Worm (Caenorhabditis elegans) whole organism, late embryonic: ENCODE data around the gene dgn-2.

Experiments used
- C38D4.7 ChIP-seq: fragments of 200-800 bp; sonication (Bioruptor generic); optimal IDR thresholded peaks from 2 replicates; lab custom pipeline; 2018; ENCODE audit warnings: mild to moderate bottlenecking, missing genetic modification characterization, moderate library complexity, missing compliant biosample characterization
- F13H6.1 ChIP-seq: sonication (generic microtip); optimal IDR thresholded peaks from 2 replicates; lab custom pipeline; 2016; ENCODE audit warnings: missing genetic modification characterization, missing compliant biosample characterization
- K02D7.2 ChIP-seq: sonication (generic microtip); optimal IDR thresholded peaks from 2 replicates; lab custom pipeline; 2017; ENCODE audit warnings: mild to moderate bottlenecking, missing genetic modification characterization, missing compliant biosample characterization
- K09A11.1 ChIP-seq: sonication (generic microtip); optimal IDR thresholded peaks from 2 replicates; lab custom pipeline; 2017; ENCODE audit warnings: antibody characterized with exemption, mild to moderate bottlenecking, missing genetic modification characterization, missing compliant biosample characterization; ENCODE audit not compliant: insufficient read depth
- T23F11.4 ChIP-seq: fragments of 200-800 bp; sonication (Bioruptor generic); optimal IDR thresholded peaks from 2 replicates; lab custom pipeline; 2018; ENCODE audit warnings: mild to moderate bottlenecking, missing genetic modification characterization, missing compliant biosample characterization
- Y22D7AL.16 ChIP-seq: sonication (generic microtip); optimal IDR thresholded peaks from 2 replicates; lab custom pipeline; 2016; ENCODE audit warnings: missing genetic modification characterization, missing compliant biosample characterization
- ahr-1 ChIP-seq: sonication (generic microtip); optimal IDR thresholded peaks from 2 replicates; lab custom pipeline; 2016; ENCODE audit warnings: missing genetic modification characterization, missing compliant biosample characterization
- ama-1 ChIP-seq: fragments of 150-350 bp; optimal IDR thresholded peaks from 2 replicates; lab custom pipeline; 2014
- ceh-14 ChIP-seq: sonication (generic microtip); optimal IDR thresholded peaks from 2 replicates; lab custom pipeline; 2016; ENCODE audit warnings: missing genotype, missing genetic modification characterization, missing compliant biosample characterization
- ceh-24 ChIP-seq: sonication (generic microtip); optimal IDR thresholded peaks from 2 replicates; lab custom pipeline; 2016; ENCODE audit warnings: mild to moderate bottlenecking, missing genetic modification characterization, missing compliant biosample characterization
- ceh-30 ChIP-seq: fragments of 150-350 bp; optimal IDR thresholded peaks from 2 replicates; lab custom pipeline; 2014; ENCODE audit warnings: missing biosample characterization, missing genetic modification characterization
- ceh-45 ChIP-seq: fragments of 200-800 bp; sonication (Bioruptor generic); IDR thresholded peaks from 2 replicates; pipeline ENCODE4 v1.3.6; 2022; ENCODE audit warnings: missing genetic modification reagents, missing genetic modification characterization, missing compliant biosample characterization
- ceh-48 ChIP-seq: sonication (generic microtip); optimal IDR thresholded peaks from 2 replicates; lab custom pipeline; 2016; ENCODE audit warnings: missing genetic modification characterization, inconsistent platforms, missing compliant biosample characterization
- ceh-9 ChIP-seq: sonication (generic microtip); optimal IDR thresholded peaks from 2 replicates; lab custom pipeline; 2016; ENCODE audit warnings: mild to moderate bottlenecking, missing genetic modification characterization, inconsistent platforms, missing compliant biosample characterization
- che-1 ChIP-seq: sonication (generic microtip); optimal IDR thresholded peaks from 2 replicates; lab custom pipeline; 2016; ENCODE audit warnings: mild to moderate bottlenecking, missing genetic modification characterization, missing compliant biosample characterization
- dmd-4 ChIP-seq: sonication (generic microtip); optimal IDR thresholded peaks from 2 replicates; lab custom pipeline; 2016; ENCODE audit warnings: borderline replicate concordance, missing genetic modification characterization, missing compliant biosample characterization
- dve-1 ChIP-seq: sonication (generic microtip); optimal IDR thresholded peaks from 2 replicates; lab custom pipeline; 2017; ENCODE audit warnings: antibody characterized with exemption, mild to moderate bottlenecking, missing genetic modification characterization, missing compliant biosample characterization
- elt-2 ChIP-seq: sonication (generic microtip); optimal IDR thresholded peaks from 2 replicates; lab custom pipeline; 2016; ENCODE audit warnings: missing genetic modification reagents, missing genetic modification characterization, missing compliant biosample characterization
- ets-4 ChIP-seq: sonication (generic microtip); optimal IDR thresholded peaks from 2 replicates; lab custom pipeline; 2016; ENCODE audit warnings: missing genetic modification characterization, missing compliant biosample characterization
- eyg-1 ChIP-seq: sonication (generic microtip); optimal IDR thresholded peaks from 2 replicates; lab custom pipeline; 2016; ENCODE audit warnings: missing genotype, missing genetic modification characterization, missing compliant biosample characterization
- fax-1 ChIP-seq: sonication (generic microtip); optimal IDR thresholded peaks from 2 replicates; lab custom pipeline; 2016; ENCODE audit warnings: missing genotype, missing genetic modification characterization, missing compliant biosample characterization
- fkh-6 ChIP-seq: sonication (generic microtip); optimal IDR thresholded peaks from 2 replicates; lab custom pipeline; 2016; ENCODE audit warnings: missing genetic modification characterization, missing compliant biosample characterization
- gmeb-2 ChIP-seq: sonication (generic microtip); optimal IDR thresholded peaks from 2 replicates; lab custom pipeline; 2016; ENCODE audit warnings: missing genetic modification characterization, inconsistent platforms, missing compliant biosample characterization
- hlh-15 ChIP-seq: sonication (generic microtip); optimal IDR thresholded peaks from 2 replicates; lab custom pipeline; 2016; ENCODE audit warnings: missing genetic modification characterization, missing compliant biosample characterization
- hlh-30 ChIP-seq: sonication (generic microtip); optimal IDR thresholded peaks from 2 replicates; lab custom pipeline; 2017; ENCODE audit warnings: antibody characterized with exemption, missing genetic modification characterization, missing compliant biosample characterization; ENCODE audit not compliant: insufficient read depth
- hlh-6 ChIP-seq: sonication (generic microtip); optimal IDR thresholded peaks from 2 replicates; lab custom pipeline; 2016; ENCODE audit warnings: missing genotype, missing genetic modification characterization, missing compliant biosample characterization
- hlh-8 ChIP-seq: sonication (generic microtip); optimal IDR thresholded peaks from 2 replicates; lab custom pipeline; 2016; ENCODE audit warnings: missing genotype, missing genetic modification characterization, missing compliant biosample characterization
- lin-11 ChIP-seq: fragments of 200-800 bp; sonication (Bioruptor generic); optimal IDR thresholded peaks from 2 replicates; lab custom pipeline; 2018; ENCODE audit warnings: mild to moderate bottlenecking, missing genetic modification characterization, missing compliant biosample characterization
- madf-2 ChIP-seq: sonication (generic microtip); optimal IDR thresholded peaks from 2 replicates; lab custom pipeline; 2017; ENCODE audit warnings: missing genetic modification characterization, missing compliant biosample characterization
- mec-3 ChIP-seq: sonication (generic microtip); optimal IDR thresholded peaks from 2 replicates; lab custom pipeline; 2016; ENCODE audit warnings: borderline replicate concordance, missing genetic modification characterization, missing compliant biosample characterization
- pag-3 ChIP-seq: sonication (generic microtip); optimal IDR thresholded peaks from 2 replicates; lab custom pipeline; 2016; ENCODE audit warnings: missing compliant biosample characterization, missing genetic modification characterization, borderline replicate concordance
- pha-2 ChIP-seq: sonication (generic microtip); optimal IDR thresholded peaks from 2 replicates; lab custom pipeline; 2017; ENCODE audit warnings: mild to moderate bottlenecking, missing genetic modification characterization, missing compliant biosample characterization
- pha-4 ChIP-seq: fragments of 150-350 bp; optimal IDR thresholded peaks from 2 replicates; lab custom pipeline; 2018; ENCODE audit warnings: missing biosample characterization, missing genetic modification reagents, missing genetic modification characterization
- pqm-1 ChIP-seq: sonication (generic microtip); optimal IDR thresholded peaks from 2 replicates; lab custom pipeline; 2016; ENCODE audit warnings: missing genetic modification characterization, missing compliant biosample characterization
- ref-2 ChIP-seq: sonication (generic microtip); optimal IDR thresholded peaks from 2 replicates; lab custom pipeline; 2016; ENCODE audit warnings: missing genetic modification characterization, missing compliant biosample characterization
- sdc-2 ChIP-seq: sonication (generic microtip); optimal IDR thresholded peaks from 2 replicates; lab custom pipeline; 2016; ENCODE audit warnings: missing genotype, missing genetic modification characterization, missing compliant biosample characterization
- sox-2 ChIP-seq: fragments of 200-800 bp; sonication (Bioruptor generic); IDR thresholded peaks from 2 replicates; pipeline ENCODE4 v1.3.6; 2022; ENCODE audit warnings: missing genetic modification reagents, missing genetic modification characterization, missing compliant biosample characterization
- sox-4 ChIP-seq: sonication (generic microtip); optimal IDR thresholded peaks from 2 replicates; lab custom pipeline; 2017; ENCODE audit warnings: mild to moderate bottlenecking, missing genetic modification characterization, inconsistent platforms, missing compliant biosample characterization
- tbx-7 ChIP-seq: sonication (generic microtip); optimal IDR thresholded peaks from 2 replicates; lab custom pipeline; 2016; ENCODE audit warnings: missing genotype, missing genetic modification characterization, missing compliant biosample characterization
- ttx-3 ChIP-seq: sonication (generic microtip); optimal IDR thresholded peaks from 2 replicates; lab custom pipeline; 2016; ENCODE audit warnings: missing genetic modification reagents, missing genetic modification characterization, missing compliant biosample characterization
- unc-86 ChIP-seq: sonication (generic microtip); optimal IDR thresholded peaks from 2 replicates; lab custom pipeline; 2016; ENCODE audit warnings: missing genetic modification characterization, missing compliant biosample characterization
- zip-5 ChIP-seq: sonication (generic microtip); optimal IDR thresholded peaks from 2 replicates; lab custom pipeline; 2016; ENCODE audit warnings: missing genetic modification characterization, missing compliant biosample characterization
- ztf-16 ChIP-seq: sonication (generic microtip); optimal IDR thresholded peaks from 2 replicates; lab custom pipeline; 2017; ENCODE audit warnings: missing genetic modification characterization, missing compliant biosample characterization

dgn-2 gene

DNA sequence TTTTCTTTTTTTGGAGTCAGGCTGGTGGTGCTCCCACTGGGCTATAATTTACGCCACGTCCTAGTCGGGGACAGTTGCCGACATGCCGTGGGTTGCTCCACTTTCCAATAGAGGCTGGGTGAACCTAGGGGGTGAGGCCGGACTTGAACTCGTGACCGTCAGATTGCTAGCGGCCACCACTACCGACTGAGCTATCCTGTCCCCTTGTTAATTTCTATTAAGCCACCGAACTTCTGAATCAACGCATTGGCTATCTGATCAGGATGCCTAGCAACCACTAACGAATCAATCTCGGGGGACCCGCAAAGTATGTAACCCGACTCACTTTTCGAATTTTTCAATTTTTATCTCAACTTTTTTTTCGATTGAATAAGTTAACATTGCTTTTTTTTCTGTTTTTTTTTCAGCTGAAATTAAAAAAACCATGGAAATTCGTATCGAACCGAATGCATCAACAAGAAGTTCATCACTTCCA lies 19.6 kb upstream of the dgn-2 start, which contains the start of gene F56C3.1:
F56C3.1 (plus strand) TSS at position 425 of the 475 bp plus-strand sequence.
- no peak for TF ChIP-seq ztf-16
- TF ChIP-seq sdc-2 (tag; lab: Kevin White, UChicago) = peak; percentile 93

DNA sequence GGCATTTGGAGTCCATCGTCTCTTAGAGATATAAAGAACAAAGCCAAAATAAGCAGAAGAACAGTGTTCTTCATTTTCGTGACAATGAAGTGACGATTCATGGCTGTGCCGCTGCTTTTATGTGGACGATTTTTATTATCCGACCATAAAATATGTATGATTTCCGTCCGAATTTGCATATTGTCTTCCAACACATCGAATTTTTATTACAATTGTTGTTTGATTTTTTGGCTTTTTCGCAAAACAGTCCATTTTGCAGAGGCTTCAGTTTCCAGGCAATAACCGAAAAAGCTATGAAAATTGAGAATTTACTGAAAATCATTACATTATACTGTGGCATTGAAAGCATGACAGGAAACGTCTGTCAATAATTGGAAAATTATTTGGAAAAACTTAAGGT lies 17.2 kb upstream of the dgn-2 start, which contains the start of gene F56C3.8:
F56C3.8 (minus strand) TSS at position 101 of the 400 bp plus-strand sequence.
- TF ChIP-seq sox-4 (tag; lab: Kevin White, UChicago) (no peak), hlh-6 (no peak), Y22D7AL.16 (tag; lab: Kevin White, UChicago) (no peak), hlh-15 (tag; lab: Kevin White, UChicago) (no peak)

DNA sequence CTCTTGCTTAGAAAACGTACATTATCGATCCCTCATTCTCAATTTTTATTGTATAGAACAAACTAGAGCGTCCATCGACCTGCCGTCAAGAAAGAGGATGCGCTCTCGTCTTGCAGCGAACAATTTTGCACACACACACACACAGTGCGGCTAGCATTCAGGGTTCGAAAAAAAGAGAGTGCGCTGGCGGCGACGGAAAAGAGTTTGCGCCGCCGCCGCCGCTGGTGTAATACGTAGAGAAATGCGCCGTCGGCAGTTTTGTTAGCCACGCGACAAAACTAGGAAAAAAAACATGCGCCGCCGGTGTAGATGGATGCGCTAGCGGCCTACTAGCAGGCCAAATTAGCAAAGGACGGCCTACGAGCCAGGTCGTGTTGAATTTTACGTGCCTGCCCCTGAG lies 16.2 kb upstream of the dgn-2 start:
- no peak for TF ChIP-seq Y22D7AL.16 (tag; lab: Kevin White, UChicago)
- TF ChIP-seq fkh-6 = no peak
- no peak for TF ChIP-seq ceh-24 (tag; lab: Kevin White, UChicago)
- TF ChIP-seq sdc-2 (tag; lab: Kevin White, UChicago) = peak; percentile 64
- TF ChIP-seq eyg-1 = no peak
- TF ChIP-seq fax-1 (tag; lab: Kevin White, UChicago) = no peak
- no peak for TF ChIP-seq pha-4
- no peak for TF ChIP-seq pqm-1 (tag; lab: Kevin White, UChicago)

DNA sequence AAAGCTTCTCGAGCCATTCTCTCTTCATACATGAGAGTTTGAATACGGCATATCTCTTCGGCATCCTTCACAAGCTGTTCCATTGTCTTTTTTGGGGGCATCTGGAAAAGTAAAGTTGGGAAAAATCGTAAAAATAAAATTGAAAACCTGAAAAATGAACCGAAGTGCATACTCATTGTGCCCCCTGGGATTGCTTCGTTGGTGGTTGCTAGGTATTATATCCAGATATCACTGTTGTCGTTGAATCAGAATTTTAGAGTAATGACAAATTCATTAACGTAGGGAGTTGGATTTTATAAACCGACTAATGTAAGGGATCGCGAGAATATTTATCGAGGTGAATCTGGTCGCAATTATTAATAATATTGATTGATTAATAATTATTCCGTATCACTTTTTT lies 14.2 kb upstream of the dgn-2 start, which contains the start of gene F56C3.10:
F56C3.10 (minus strand) TSS at position 101 of the 400 bp plus-strand sequence.
- TF ChIP-seq T23F11.4 (no peak), Y22D7AL.16 (tag; lab: Kevin White, UChicago) (no peak), ceh-45 (GFP tag; lab: Robert Waterston, UW) (no peak), dmd-4 (no peak), sdc-2 (tag; lab: Kevin White, UChicago) (no peak), ama-1 (lab: Kevin White, UChicago) (no peak), dve-1 (no peak), lin-11 (tag; lab: Kevin White, UChicago) (no peak), fkh-6 (no peak), tbx-7 (tag; lab: Kevin White, UChicago) (no peak), pqm-1 (tag; lab: Kevin White, UChicago) (no peak), ref-2 (no peak), gmeb-2 (tag; lab: Kevin White, UChicago) (no peak), pag-3 (tag; lab: Kevin White, UChicago) (no peak), ceh-48 (no peak), mec-3 (tag; lab: Kevin White, UChicago) (no peak), sox-4 (tag; lab: Kevin White, UChicago) (no peak)

DNA sequence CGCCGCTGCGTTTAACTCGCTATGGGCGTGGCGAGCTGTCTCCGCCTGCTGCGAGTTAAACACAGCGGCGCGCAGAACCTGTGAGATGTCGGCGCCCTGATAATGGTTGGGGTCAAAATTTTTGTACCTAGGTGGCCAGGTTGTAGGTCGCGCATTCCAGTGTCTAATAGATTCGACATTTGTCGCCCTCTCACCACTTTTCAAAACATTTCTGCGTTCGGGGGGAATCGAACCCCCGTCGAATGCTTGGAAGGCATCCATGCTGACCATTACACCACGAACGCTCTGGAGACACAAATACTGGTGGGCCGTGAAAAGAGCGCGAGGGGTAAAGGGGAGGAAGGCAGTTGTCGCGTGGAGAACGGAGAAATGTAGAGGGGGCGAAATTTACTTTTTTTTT lies 12.1 kb upstream of the dgn-2 start:
- TF ChIP-seq sox-4 (tag; lab: Kevin White, UChicago) = peak; percentile 87
- TF ChIP-seq hlh-30 (tag; lab: Kevin White, UChicago) = peak; percentile 34
- TF ChIP-seq F13H6.1 (tag; lab: Kevin White, UChicago) = peak; percentile 58
- peak; percentile 60 for TF ChIP-seq T23F11.4
- peak; percentile 17 for TF ChIP-seq ceh-30 (tag; lab: Kevin White, UChicago)
- peak; percentile 57; the same call in 1 of the 2 replicates for TF ChIP-seq sox-2 (GFP tag; lab: Robert Waterston, UW)
- TF ChIP-seq K09A11.1 (tag; lab: Kevin White, UChicago) = no peak
- peak; percentile 78 for TF ChIP-seq C38D4.7 (GFP tag; lab: Kevin White, UChicago)
- peak; percentile 65 for TF ChIP-seq fax-1 (tag; lab: Kevin White, UChicago)
- peak; percentile 85 for TF ChIP-seq gmeb-2 (tag; lab: Kevin White, UChicago)
- peak; percentile 56 for TF ChIP-seq hlh-8 (tag; lab: Kevin White, UChicago)
- TF ChIP-seq ceh-9 = peak; percentile 32
- peak; percentile 77 for TF ChIP-seq K02D7.2 (tag; lab: Kevin White, UChicago)
- TF ChIP-seq unc-86 = peak; percentile 77
- peak; percentile 83 for TF ChIP-seq ttx-3 (tag; lab: Kevin White, UChicago)
- peak; percentile 78 for TF ChIP-seq fkh-6
- peak; percentile 86 for TF ChIP-seq che-1 (tag; lab: Kevin White, UChicago)
- TF ChIP-seq ceh-14 (tag; lab: Kevin White, UChicago) = peak; percentile 57
- peak; percentile 81 for TF ChIP-seq pha-2 (tag; lab: Kevin White, UChicago)
- TF ChIP-seq zip-5 (tag; lab: Kevin White, UChicago) = peak; percentile 37
- TF ChIP-seq madf-2 (tag; lab: Kevin White, UChicago) = peak; percentile 82
- TF ChIP-seq pqm-1 (tag; lab: Kevin White, UChicago) = peak; percentile 66
- TF ChIP-seq ceh-24 (tag; lab: Kevin White, UChicago) = no peak
- peak; percentile 61 for TF ChIP-seq hlh-15 (tag; lab: Kevin White, UChicago)
- peak; percentile 88 for TF ChIP-seq elt-2 (tag; lab: Kevin White, UChicago)
- peak; percentile 56 for TF ChIP-seq ahr-1 (tag; lab: Kevin White, UChicago)
- no peak for TF ChIP-seq pha-4
- peak; percentile 62 for TF ChIP-seq ets-4 (tag; lab: Kevin White, UChicago)
- TF ChIP-seq dmd-4 = peak; percentile 79
